Worm (Caenorhabditis elegans): ENCODE data around the gene C04B4.5.

C04B4.5 gene

ce11 chrX:12288254-12288653 lies at the start of gene C04B4.5:
TSS of gene C04B4.5 (minus strand) at chrX:12288354.
- TF ChIP-seq tbx-7 (tag; optimal IDR thresholded peaks at IDR 0.05) (no peak), fax-1 (tag; optimal IDR thresholded peaks at IDR 0.05) (no peak), ceh-31 (tag; optimal IDR thresholded peaks at IDR 0.05) (no peak), pax-1 (tag; optimal IDR thresholded peaks at IDR 0.05) (no peak), ceh-19 (GFP tag; optimal IDR thresholded peaks at IDR 0.05) (no peak), mec-3 (tag; optimal IDR thresholded peaks at IDR 0.05; ENCODE audit: borderline replicate concordance) (no peak), C38D4.7 (GFP tag; optimal IDR thresholded peaks at IDR 0.05) (no peak), pha-4 (tag; optimal IDR thresholded peaks at IDR 0.05) (no peak), ceh-2 (tag; optimal IDR thresholded peaks at IDR 0.05) (no peak), lim-6 (tag; optimal IDR thresholded peaks at IDR 0.05) (no peak), nhr-232 (tag; optimal IDR thresholded peaks at IDR 0.05) (no peak), ceh-34 (tag; optimal IDR thresholded peaks at IDR 0.05) (no peak), ceh-30 (tag; optimal IDR thresholded peaks at IDR 0.05) (no peak), sox-2 (GFP tag; IDR thresholded peaks at IDR 0.05) (no peak), ahr-1 (tag; optimal IDR thresholded peaks at IDR 0.05) (no peak)

ce11 chrX:12335808-12336207 lies 47.7 kb upstream of the C04B4.5 start, which contains the start of gene srd-48:
TSS of gene srd-48 (plus strand) at chrX:12336108.
- no peak for TF ChIP-seq ceh-48 (tag; optimal IDR thresholded peaks at IDR 0.05)
- no peak for TF ChIP-seq odd-2 (tag; optimal IDR thresholded peaks at IDR 0.05)
- TF ChIP-seq pha-2 (tag; optimal IDR thresholded peaks at IDR 0.05), result no peak
- no peak for TF ChIP-seq ceh-45 (GFP tag; IDR thresholded peaks at IDR 0.05)
- no peak for TF ChIP-seq zip-5 (tag; optimal IDR thresholded peaks at IDR 0.05)
- TF ChIP-seq dve-1 (tag; optimal IDR thresholded peaks at IDR 0.05), result no peak
- TF ChIP-seq Y22D7AL.16 (tag; optimal IDR thresholded peaks at IDR 0.05), result no peak
- no peak for TF ChIP-seq fkh-6 (tag; optimal IDR thresholded peaks at IDR 0.05)
- TF ChIP-seq hlh-13 (GFP tag; optimal IDR thresholded peaks at IDR 0.05), result no peak
- no peak for TF ChIP-seq elt-4 (tag; optimal IDR thresholded peaks at IDR 0.05)
- TF ChIP-seq K09A11.1 (tag; optimal IDR thresholded peaks at IDR 0.05; ENCODE audit: insufficient read depth), result no peak
- TF ChIP-seq unc-42 (tag; optimal IDR thresholded peaks at IDR 0.05), result no peak
- no peak for TF ChIP-seq sox-4 (tag; optimal IDR thresholded peaks at IDR 0.05)
- TF ChIP-seq ref-2 (tag; optimal IDR thresholded peaks at IDR 0.05), result no peak
- TF ChIP-seq pha-4 (tag; optimal IDR thresholded peaks at IDR 0.05), result no peak
- TF ChIP-seq sox-2 (GFP tag; IDR thresholded peaks at IDR 0.05), result no peak
- TF ChIP-seq lim-6 (tag; optimal IDR thresholded peaks at IDR 0.05), result no peak
- no peak for TF ChIP-seq hlh-30 (tag; optimal IDR thresholded peaks at IDR 0.05; ENCODE audit: insufficient read depth)
- no peak for TF ChIP-seq nfya-1 (tag; optimal IDR thresholded peaks at IDR 0.05)

DNA sequence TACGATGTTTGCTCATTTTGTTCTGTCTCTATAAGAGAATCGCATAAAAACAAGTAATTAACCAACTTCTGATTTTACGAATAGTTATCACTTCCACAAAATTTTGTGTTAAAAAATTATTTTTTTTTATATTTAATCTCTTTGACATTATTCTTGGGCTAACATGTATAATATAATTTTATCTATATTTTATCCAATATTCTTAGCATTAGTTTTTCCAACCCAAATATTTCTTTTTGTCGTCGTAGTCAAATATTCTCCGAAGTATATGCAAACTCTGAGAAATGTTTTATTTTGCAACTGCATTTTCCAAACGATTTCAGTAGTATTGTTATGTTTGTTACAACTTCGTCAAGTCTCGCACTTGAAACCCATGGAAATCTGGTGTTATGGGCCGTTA lies 45.3 kb upstream of the C04B4.5 start, which contains the start of gene srd-47:
TSS of gene srd-47 (plus strand) at position 164 of the 400 bp plus-strand sequence.
- TF ChIP-seq hlh-8 (tag; optimal IDR thresholded peaks at IDR 0.05) (no peak), pqm-1 (tag; optimal IDR thresholded peaks at IDR 0.05) (no peak)

DNA sequence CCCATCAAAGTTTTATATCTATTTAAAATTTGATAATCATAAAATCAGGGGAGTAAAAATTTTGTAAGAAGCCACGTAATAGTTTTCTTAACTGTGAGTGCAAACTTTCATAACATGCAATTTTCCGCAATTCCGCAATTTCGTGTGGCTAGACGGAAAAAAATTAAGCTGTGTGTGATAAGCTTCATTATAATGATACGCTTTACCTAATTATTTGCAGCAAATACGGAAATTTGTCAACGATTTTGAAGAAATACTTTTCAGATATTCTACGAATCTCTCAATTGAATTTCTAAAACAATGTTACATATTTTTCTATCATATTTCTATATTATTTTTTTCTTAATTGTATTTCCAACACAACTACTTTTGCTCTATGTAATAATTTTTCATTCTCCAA lies 43.6 kb upstream of the C04B4.5 start, which contains the start of gene srd-46:
TSS of gene srd-46 (plus strand) at position 301 of the 400 bp plus-strand sequence.
- TF ChIP-seq hlh-13 (GFP tag; optimal IDR thresholded peaks at IDR 0.05) (no peak), madf-2 (tag; optimal IDR thresholded peaks at IDR 0.05) (no peak), ceh-14 (tag; optimal IDR thresholded peaks at IDR 0.05) (no peak), Y22D7AL.16 (tag; optimal IDR thresholded peaks at IDR 0.05) (no peak), pha-4 (tag; optimal IDR thresholded peaks at IDR 0.05) (no peak), ama-1 (optimal IDR thresholded peaks at IDR 0.05) (no peak), fax-1 (tag; optimal IDR thresholded peaks at IDR 0.05) (no peak), F13H6.1 (tag; optimal IDR thresholded peaks at IDR 0.05) (no peak), ceh-19 (GFP tag; optimal IDR thresholded peaks at IDR 0.05) (no peak), mec-3 (tag; optimal IDR thresholded peaks at IDR 0.05; ENCODE audit: borderline replicate concordance) (no peak), odd-2 (tag; optimal IDR thresholded peaks at IDR 0.05) (no peak), unc-42 (tag; optimal IDR thresholded peaks at IDR 0.05) (no peak), ceh-45 (GFP tag; IDR thresholded peaks at IDR 0.05) (no peak), hlh-8 (tag; optimal IDR thresholded peaks at IDR 0.05) (no peak), K02D7.2 (tag; optimal IDR thresholded peaks at IDR 0.05) (no peak)
